Fruit fly (Drosophila melanogaster) whole organism, embryonic: ENCODE data around the gene CG6465.

Experiments
- Atf3 ChIP-seq: fragments of 200-800 bp; sonication (Bioruptor generic); optimal IDR thresholded peaks from 3 replicates; lab custom pipeline; 2016; ENCODE audit warnings: missing biosample characterization, missing genetic modification characterization
- Awh ChIP-seq: fragments of 200-800 bp; sonication (Bioruptor generic); IDR thresholded peaks from 2 replicates; pipeline ENCODE4, ENCODE4 v1.3.6; 2022; ENCODE audit warnings: missing biosample characterization, missing genetic modification characterization
- B-H2 ChIP-seq: fragments of 200-800 bp; sonication (Bioruptor generic); optimal IDR thresholded peaks from 2 replicates; lab custom pipeline; 2018; ENCODE audit warnings: missing biosample characterization, mild to moderate bottlenecking, missing genetic modification characterization
- Bgb ChIP-seq: fragments of 200-800 bp; sonication (Bioruptor generic); IDR thresholded peaks from 2 replicates; pipeline ENCODE4 v1.3.6; 2022; ENCODE audit warnings: missing biosample characterization, missing genetic modification characterization; ENCODE audit not compliant: partially characterized antibody
- CG10431 ChIP-seq: fragments of 200-800 bp; sonication (Bioruptor generic); optimal IDR thresholded peaks from 3 replicates; lab custom pipeline; 2018; ENCODE audit warnings: missing biosample characterization, mild to moderate bottlenecking, missing genetic modification characterization
- CG11504 ChIP-seq: fragments of 200-800 bp; sonication (Bioruptor generic); optimal IDR thresholded peaks from 3 replicates; lab custom pipeline; 2019; ENCODE audit warnings: missing biosample characterization, mild to moderate bottlenecking, missing genetic modification characterization, moderate library complexity
- CG12071 ChIP-seq: fragments of 200-800 bp; sonication (Bioruptor generic); optimal IDR thresholded peaks from 3 replicates; lab custom pipeline; 2018; ENCODE audit warnings: missing biosample characterization, mild to moderate bottlenecking, missing genetic modification characterization
- CG12236 ChIP-seq: fragments of 200-800 bp; sonication (Bioruptor generic); optimal IDR thresholded peaks from 2 replicates; lab custom pipeline; 2016; ENCODE audit warnings: missing biosample characterization, missing genetic modification characterization
- CG12391 ChIP-seq: fragments of 200-800 bp; sonication (Bioruptor generic); optimal IDR thresholded peaks from 3 replicates; lab custom pipeline; 2018; ENCODE audit warnings: missing biosample characterization, mild to moderate bottlenecking, missing genetic modification characterization, moderate library complexity
- CG15696 ChIP-seq: fragments of 200-800 bp; sonication (Bioruptor generic); optimal IDR thresholded peaks from 2 replicates; lab custom pipeline; 2019; ENCODE audit warnings: missing biosample characterization, mild to moderate bottlenecking, missing genetic modification characterization, moderate library complexity
- CG1603 ChIP-seq: fragments of 200-800 bp; sonication (Bioruptor generic); optimal IDR thresholded peaks from 2 replicates; lab custom pipeline; 2019; ENCODE audit warnings: missing biosample characterization, mild to moderate bottlenecking, missing genetic modification characterization, moderate library complexity
- CG16813 ChIP-seq: fragments of 200-800 bp; sonication (Bioruptor generic); IDR thresholded peaks from 3 replicates; pipeline ENCODE4 v1.3.6; 2022; ENCODE audit warnings: missing biosample characterization, missing genetic modification characterization; ENCODE audit not compliant: partially characterized antibody
- CG18764 ChIP-seq: fragments of 200-800 bp; sonication (Bioruptor generic); optimal IDR thresholded peaks from 3 replicates; lab custom pipeline; 2016; ENCODE audit warnings: missing biosample characterization, missing genetic modification characterization
- CG2129 ChIP-seq: fragments of 200-800 bp; sonication (Bioruptor generic); IDR thresholded peaks from 2 replicates; pipeline ENCODE4 v1.3.6; 2022; ENCODE audit warnings: missing biosample characterization, missing genetic modification characterization; ENCODE audit not compliant: partially characterized antibody
- CG30403 ChIP-seq: fragments of 200-800 bp; sonication (Bioruptor generic); optimal IDR thresholded peaks from 3 replicates; lab custom pipeline; 2016; ENCODE audit warnings: missing biosample characterization, missing genetic modification characterization
- CG30431 ChIP-seq: fragments of 200-800 bp; sonication (Bioruptor generic); optimal IDR thresholded peaks from 2 replicates; lab custom pipeline; 2017; ENCODE audit warnings: missing biosample characterization, missing genetic modification characterization
- CG31388 ChIP-seq: fragments of 200-800 bp; sonication (Bioruptor generic); optimal IDR thresholded peaks from 2 replicates; lab custom pipeline; 2016; ENCODE audit warnings: missing biosample characterization, missing genetic modification characterization
- CG31441 ChIP-seq: fragments of 200-800 bp; sonication (Bioruptor generic); IDR thresholded peaks from 2 replicates; pipeline ENCODE4 v1.3.6; 2022; ENCODE audit warnings: missing biosample characterization, missing genetic modification characterization
- CG3163 ChIP-seq: fragments of 200-800 bp; sonication (Bioruptor generic); optimal IDR thresholded peaks from 3 replicates; lab custom pipeline; 2016; ENCODE audit warnings: missing biosample characterization, missing genetic modification characterization
- CG4404 ChIP-seq: fragments of 200-800 bp; sonication (Bioruptor generic); IDR thresholded peaks from 2 replicates; pipeline ENCODE4 v1.3.6; 2022; ENCODE audit warnings: missing biosample characterization, missing genetic modification characterization
- CG6272 ChIP-seq: fragments of 200-800 bp; sonication (Bioruptor generic); IDR thresholded peaks from 2 replicates; pipeline ENCODE4 v1.3.6; 2022; ENCODE audit warnings: missing biosample characterization, missing genetic modification characterization
- CG8388 ChIP-seq: fragments of 200-800 bp; sonication (Bioruptor generic); optimal IDR thresholded peaks from 2 replicates; lab custom pipeline; 2019; ENCODE audit warnings: missing biosample characterization, mild to moderate bottlenecking, missing genetic modification characterization, moderate library complexity
- Chrac-16 ChIP-seq: fragments of 200-800 bp; sonication (Bioruptor generic); optimal IDR thresholded peaks from 3 replicates; lab custom pipeline; 2016; ENCODE audit warnings: missing biosample characterization, missing genetic modification characterization
- Deaf1 ChIP-seq: fragments of 200-800 bp; optimal IDR thresholded peaks from 3 replicates; lab custom pipeline; 2019; ENCODE audit warnings: missing biosample characterization, mild to moderate bottlenecking, missing genetic modification characterization, moderate library complexity
- Fer2 ChIP-seq: fragments of 200-800 bp; sonication (Bioruptor generic); optimal IDR thresholded peaks from 2 replicates; lab custom pipeline; 2018; ENCODE audit warnings: missing biosample characterization, mild to moderate bottlenecking, missing genetic modification characterization, moderate library complexity
- HLH3B ChIP-seq: fragments of 200-800 bp; sonication (Bioruptor generic); IDR thresholded peaks from 2 replicates; pipeline ENCODE4 v1.3.6; 2022; ENCODE audit warnings: missing biosample characterization, missing genetic modification characterization
- Hr3 ChIP-seq: fragments of 200-800 bp; sonication (Bioruptor generic); optimal IDR thresholded peaks from 3 replicates; lab custom pipeline; 2016; ENCODE audit warnings: missing biosample characterization, missing genetic modification characterization
- Lpt ChIP-seq: fragments of >200 bp; optimal IDR thresholded peaks from 2 replicates; lab custom pipeline; 2018; ENCODE audit warnings: missing biosample characterization, missing genetic modification characterization
- MTF-1 ChIP-seq: fragments of 200-800 bp; sonication (Bioruptor generic); optimal IDR thresholded peaks from 2 replicates; lab custom pipeline; 2018; ENCODE audit warnings: missing biosample characterization, mild to moderate bottlenecking, missing genetic modification characterization, borderline replicate concordance
- Nf-YB ChIP-seq: fragments of 200-800 bp; sonication (Bioruptor generic); optimal IDR thresholded peaks from 3 replicates; lab custom pipeline; 2019; ENCODE audit warnings: missing biosample characterization, mild to moderate bottlenecking, missing genetic modification characterization, moderate library complexity
- Ptx1 ChIP-seq: fragments of 200-800 bp; sonication (Bioruptor generic); IDR thresholded peaks from 2 replicates; pipeline ENCODE4 v1.3.6; 2022; ENCODE audit warnings: missing biosample characterization, missing genetic modification characterization
- Rfx ChIP-seq: fragments of 200-800 bp; sonication (Bioruptor generic); IDR thresholded peaks from 2 replicates; pipeline ENCODE4 v1.3.6; 2022; ENCODE audit warnings: missing biosample characterization, missing genetic modification characterization
- Sin3A ChIP-seq: fragments of >200 bp; optimal IDR thresholded peaks from 2 replicates; lab custom pipeline; 2018
- Sox100B ChIP-seq: fragments of 200-800 bp; sonication (Bioruptor generic); optimal IDR thresholded peaks from 3 replicates; lab custom pipeline; 2018; ENCODE audit warnings: missing biosample characterization, mild to moderate bottlenecking, missing genetic modification characterization
- ac ChIP-seq: fragments of 200-800 bp; sonication (Bioruptor generic); optimal IDR thresholded peaks from 3 replicates; lab custom pipeline; 2017; ENCODE audit warnings: missing biosample characterization, mild to moderate bottlenecking, missing genetic modification characterization
- crol ChIP-seq: fragments of 200-800 bp; sonication (Bioruptor generic); IDR thresholded peaks from 2 replicates; pipeline ENCODE4 v1.3.6; 2022; ENCODE audit warnings: missing biosample characterization, missing genetic modification characterization
- dati ChIP-seq: fragments of 200-800 bp; sonication (Bioruptor generic); IDR thresholded peaks from 2 replicates; pipeline ENCODE4 v1.3.6; 2022; ENCODE audit warnings: missing biosample characterization, missing genetic modification characterization
- dmrt11E ChIP-seq: fragments of 200-800 bp; sonication (Bioruptor generic); optimal IDR thresholded peaks from 3 replicates; lab custom pipeline; 2018; ENCODE audit warnings: missing biosample characterization, mild to moderate bottlenecking, missing genetic modification characterization, moderate library complexity
- esg ChIP-seq: fragments of 200-800 bp; sonication (Bioruptor generic); conservative IDR thresholded peaks from 2 replicates; pipeline ENCODE4 v1.3.6; 2022; ENCODE audit warnings: missing biosample characterization, missing genetic modification characterization
- fd3F ChIP-seq: fragments of 200-800 bp; sonication (Bioruptor generic); optimal IDR thresholded peaks from 2 replicates; lab custom pipeline; 2018; ENCODE audit warnings: missing biosample characterization, mild to moderate bottlenecking, missing genetic modification characterization, moderate library complexity
- gsb-n ChIP-seq: fragments of 200-800 bp; sonication (Bioruptor generic); optimal IDR thresholded peaks from 3 replicates; lab custom pipeline; 2018; ENCODE audit warnings: missing biosample characterization, mild to moderate bottlenecking, missing genetic modification characterization
- ind ChIP-seq: fragments of 200-800 bp; sonication (Bioruptor generic); optimal IDR thresholded peaks from 3 replicates; lab custom pipeline; 2016; ENCODE audit warnings: missing biosample characterization, missing genetic modification characterization
- mam ChIP-seq: fragments of 200-800 bp; sonication (Bioruptor generic); optimal IDR thresholded peaks from 3 replicates; lab custom pipeline; 2016; ENCODE audit warnings: missing biosample characterization, missing genetic modification characterization
- nau ChIP-seq: fragments of 200-800 bp; sonication (Bioruptor generic); optimal IDR thresholded peaks from 3 replicates; lab custom pipeline; 2017; ENCODE audit warnings: missing biosample characterization, mild to moderate bottlenecking, missing genetic modification characterization, missing genetic modification reagents
- pb ChIP-seq: fragments of 200-800 bp; sonication (Bioruptor generic); optimal IDR thresholded peaks from 3 replicates; lab custom pipeline; 2016; ENCODE audit warnings: missing biosample characterization, missing genetic modification characterization
- peb ChIP-seq: fragments of 200-800 bp; sonication (Bioruptor generic); IDR thresholded peaks from 2 replicates; pipeline ENCODE4 v1.3.6; 2022; ENCODE audit warnings: missing biosample characterization, missing genetic modification characterization
- slou ChIP-seq: fragments of 200-800 bp; sonication (Bioruptor generic); optimal IDR thresholded peaks from 3 replicates; lab custom pipeline; 2016; ENCODE audit warnings: missing biosample characterization, missing genetic modification characterization
- sna ChIP-seq: fragments of 200-800 bp; sonication (Bioruptor generic); IDR thresholded peaks from 2 replicates; pipeline ENCODE4 v1.3.6; 2022; ENCODE audit warnings: missing biosample characterization, missing genetic modification characterization; ENCODE audit not compliant: partially characterized antibody
- ssp ChIP-seq: fragments of 200-800 bp; sonication (Bioruptor generic); IDR thresholded peaks from 2 replicates; pipeline ENCODE4 v1.3.6; 2022; ENCODE audit warnings: missing biosample characterization, missing genetic modification characterization
- ttk ChIP-seq: fragments of 200-800 bp; sonication (Bioruptor generic); IDR thresholded peaks from 2 replicates; pipeline ENCODE4 v2.1.2; 2022; ENCODE audit warnings: missing biosample characterization, missing genetic modification characterization
- tx ChIP-seq: fragments of 200-800 bp; sonication (Bioruptor generic); optimal IDR thresholded peaks from 2 replicates; lab custom pipeline; 2016; ENCODE audit warnings: missing biosample characterization, missing genetic modification characterization

Gene CG6465

dm6 chr3R:10628234-10628633, 48.8 kb downstream of the CG6465 start (continued):
- TF ChIP-seq CG30431 = peak; percentile 14
- peak; percentile 23 for TF ChIP-seq Atf3 (GFP tag; lab: Kevin White, UChicago)
- TF ChIP-seq CG1603 = peak; percentile 60
- no peak for TF ChIP-seq sna (GFP tag; lab: Robert Waterston, UW)
- TF ChIP-seq ssp (GFP tag; lab: Robert Waterston, UW) = 0 out of 2 replicates have a peak, but pooled peaks have one; percentile 26
- peak; percentile 64 for TF ChIP-seq CG12391
- TF ChIP-seq Deaf1 (tag; lab: Kevin White, UChicago) = no peak
- peak; percentile 7 for TF ChIP-seq Nf-YB (GFP tag; lab: Kevin White, UChicago)
- no peak for TF ChIP-seq crol
- no peak for TF ChIP-seq Rfx
- no peak for TF ChIP-seq MTF-1 (GFP tag; lab: Kevin White, UChicago)
- TF ChIP-seq CG11504 (tag; lab: Kevin White, UChicago) = peak; percentile 60
- no peak; the same call in 1 of the 2 replicates for TF ChIP-seq ttk (GFP tag; lab: Robert Waterston, UW)
- 0 out of 2 replicates have a peak, but pooled peaks have one; percentile 54 for TF ChIP-seq Awh (GFP tag; lab: Robert Waterston, UW)
- peak; percentile 24; the same call in 1 of the 2 replicates for TF ChIP-seq esg (GFP tag; lab: Robert Waterston, UW)
- TF ChIP-seq slou (GFP tag; lab: Kevin White, UChicago) = no peak
- TF ChIP-seq CG6272 (GFP tag; lab: Robert Waterston, UW) = no peak
- no peak for TF ChIP-seq CG10431 (GFP tag; lab: Kevin White, UChicago)
- no peak for TF ChIP-seq mam (GFP tag; lab: Kevin White, UChicago)
- TF ChIP-seq HLH3B (GFP tag; lab: Robert Waterston, UW) = peak; percentile 61; the same call in 1 of the 2 replicates
- TF ChIP-seq CG8388 (GFP tag; lab: Kevin White, UChicago) = peak; percentile 57
- peak; percentile 46 for TF ChIP-seq Chrac-16 (GFP tag; lab: Kevin White, UChicago)
- peak; percentile 72 for TF ChIP-seq CG4404
- no peak for TF ChIP-seq Sox100B (GFP tag; lab: Kevin White, UChicago)
- peak; percentile 23 for TF ChIP-seq gsb-n
- TF ChIP-seq CG31388 (GFP tag; lab: Kevin White, UChicago) = no peak
- no peak for TF ChIP-seq B-H2 (GFP tag; lab: Kevin White, UChicago)
- peak; percentile 51 for TF ChIP-seq Ptx1 (GFP tag; lab: Robert Waterston, UW)
- TF ChIP-seq pb = no peak
- no peak for TF ChIP-seq CG3163 (GFP tag; lab: Kevin White, UChicago)
- TF ChIP-seq ac (GFP tag; lab: Kevin White, UChicago) = peak; percentile 1
- TF ChIP-seq peb (GFP tag; lab: Robert Waterston, UW) = 0 out of 2 replicates have a peak, but pooled peaks have one; percentile 43
- TF ChIP-seq CG12071 (GFP tag; lab: Kevin White, UChicago) = no peak
- TF ChIP-seq Sin3A (lab: Kevin White, UChicago) = no peak
- no peak for TF ChIP-seq Lpt (GFP tag; lab: Kevin White, UChicago)
- TF ChIP-seq dmrt11E (tag; lab: Kevin White, UChicago) = peak; percentile 80
- no peak for TF ChIP-seq CG16813 (GFP tag; lab: Robert Waterston, UW)
- no peak for TF ChIP-seq nau (GFP tag; lab: Kevin White, UChicago)
- peak; percentile 31 for TF ChIP-seq ind
- TF ChIP-seq Bgb = no peak
- peak; percentile 34 for TF ChIP-seq CG30403 (GFP tag; lab: Kevin White, UChicago)
- no peak for TF ChIP-seq CG12236 (GFP tag; lab: Kevin White, UChicago)
- no peak for TF ChIP-seq CG2129 (GFP tag; lab: Robert Waterston, UW)
- TF ChIP-seq CG15696 (tag; lab: Kevin White, UChicago) = peak; percentile 64
- TF ChIP-seq CG18764 (GFP tag; lab: Kevin White, UChicago) = peak; percentile 9
- no peak for TF ChIP-seq tx (GFP tag; lab: Kevin White, UChicago)
- no peak for TF ChIP-seq Fer2
- TF ChIP-seq Hr3 (GFP tag; lab: Kevin White, UChicago) = peak; percentile 28
- no peak for TF ChIP-seq fd3F (GFP tag; lab: Kevin White, UChicago)
- TF ChIP-seq dati (GFP tag; lab: Robert Waterston, UW) = peak; percentile 19; the same call in 1 of the 2 replicates
- peak; percentile 58; the same call in 1 of the 2 replicates for TF ChIP-seq CG31441
